Worm (Caenorhabditis elegans) whole organism, L4 larva: ENCODE results near the gene R08C7.11.
A peak's percentile ranks its signal among the peaks of the same experiment; 100 is the strongest.

ENCODE experiments used
- F49E8.2 ChIP-seq: sonication (generic microtip); optimal IDR thresholded peaks from 2 replicates; lab custom pipeline; 2016; ENCODE audit warnings: missing compliant biosample characterization, mild to moderate bottlenecking, missing genetic modification characterization, borderline replicate concordance
- R02D3.7 ChIP-seq: fragments of 150-350 bp; sonication (generic microtip); optimal IDR thresholded peaks from 3 replicates; lab custom pipeline; 2014; ENCODE audit warnings: missing biosample characterization, missing genetic modification characterization
- T20F7.1 ChIP-seq: fragments of 200-800 bp; sonication (Bioruptor generic); optimal IDR thresholded peaks from 2 replicates; lab custom pipeline; 2018; ENCODE audit warnings: mild to moderate bottlenecking, missing genetic modification characterization, missing compliant biosample characterization
- ZK337.2 ChIP-seq: fragments of 200-800 bp; sonication (Bioruptor generic); IDR thresholded peaks from 2 replicates; pipeline ENCODE4 v1.3.6; 2022; ENCODE audit warnings: missing genetic modification reagents, missing genetic modification characterization, missing compliant biosample characterization
- aly-2 ChIP-seq: sonication (generic microtip); optimal IDR thresholded peaks from 2 replicates; lab custom pipeline; 2018; ENCODE audit warnings: missing biosample characterization, missing genetic modification characterization
- arid-1 ChIP-seq: fragments of 200-800 bp; sonication (Bioruptor generic); conservative IDR thresholded peaks from 2 replicates; pipeline ENCODE4 v1.3.6; 2022; ENCODE audit warnings: missing genetic modification reagents, missing genetic modification characterization, missing compliant biosample characterization
- ces-1 ChIP-seq: fragments of 150-350 bp; sonication (generic microtip); optimal IDR thresholded peaks from 4 replicates; lab custom pipeline; 2014; ENCODE audit warnings: missing biosample characterization, missing genetic modification reagents, missing genetic modification characterization
- daf-16 ChIP-seq, 3 experiments: sonication (generic microtip); optimal IDR thresholded peaks; 2 replicates each; lab custom pipeline; 2016 to 2017; ENCODE audit warnings: missing genetic modification characterization in 3 of 3, missing genetic modification reagents in 3 of 3, mild to moderate bottlenecking in 2 of 3, missing compliant biosample characterization in 2 of 3, missing biosample characterization in 1 of 3, moderate library complexity in 1 of 3
- dmd-9 ChIP-seq: fragments of 200-800 bp; sonication (Bioruptor generic); IDR thresholded peaks from 2 replicates; pipeline ENCODE4 v1.3.6; 2022; ENCODE audit warnings: missing genetic modification reagents, missing genetic modification characterization, missing compliant biosample characterization
- dpl-1 ChIP-seq: fragments of 150-350 bp; optimal IDR thresholded peaks from 2 replicates; lab custom pipeline; 2014; ENCODE audit warnings: missing biosample characterization, missing genetic modification reagents, missing genetic modification characterization
- duxl-1 ChIP-seq: sonication (generic microtip); optimal IDR thresholded peaks from 2 replicates; lab custom pipeline; 2016; ENCODE audit warnings: mild to moderate bottlenecking, missing genetic modification characterization, moderate library complexity, missing compliant biosample characterization; ENCODE audit not compliant: poor library complexity
- fkh-10 ChIP-seq: fragments of 150-350 bp; optimal IDR thresholded peaks from 2 replicates; lab custom pipeline; 2014; ENCODE audit warnings: missing biosample characterization, missing genetic modification reagents, missing genetic modification characterization
- hlh-30 ChIP-seq: sonication (generic microtip); optimal IDR thresholded peaks from 2 replicates; lab custom pipeline; 2017; ENCODE audit warnings: antibody characterized with exemption, mild to moderate bottlenecking, missing genetic modification characterization, missing compliant biosample characterization; ENCODE audit not compliant: insufficient read depth
- hmg-1.1 ChIP-seq: fragments of 200-800 bp; sonication (Bioruptor generic); IDR thresholded peaks from 2 replicates; pipeline ENCODE4 v1.3.6; 2022; ENCODE audit warnings: missing genetic modification reagents, missing genetic modification characterization, missing compliant biosample characterization
- lin-1 ChIP-seq: fragments of 200-800 bp; sonication (Bioruptor generic); IDR thresholded peaks from 2 replicates; pipeline ENCODE4 v1.3.6; 2022; ENCODE audit warnings: missing genetic modification reagents, missing genetic modification characterization, missing compliant biosample characterization
- lin-13 ChIP-seq: fragments of 150-350 bp; optimal IDR thresholded peaks from 2 replicates; lab custom pipeline; 2014; ENCODE audit warnings: missing biosample characterization, missing genetic modification reagents, missing genetic modification characterization
- lin-39 ChIP-seq: fragments of 150-350 bp; optimal IDR thresholded peaks from 2 replicates; lab custom pipeline; 2014; ENCODE audit warnings: missing biosample characterization, missing genetic modification reagents, missing genetic modification characterization
- lir-3 ChIP-seq: sonication (generic microtip); optimal IDR thresholded peaks from 2 replicates; lab custom pipeline; 2016; ENCODE audit warnings: mild to moderate bottlenecking, missing genetic modification characterization, missing compliant biosample characterization
- mes-2 ChIP-seq: sonication (generic microtip); optimal IDR thresholded peaks from 2 replicates; lab custom pipeline; 2016; ENCODE audit warnings: missing genotype, mild to moderate bottlenecking, missing genetic modification characterization, missing compliant biosample characterization; ENCODE audit not compliant: poor library complexity, severe bottlenecking
- mxl-2 ChIP-seq: fragments of 200-800 bp; sonication (Bioruptor generic); conservative IDR thresholded peaks from 2 replicates; pipeline ENCODE4 v1.3.6; 2022; ENCODE audit warnings: missing genetic modification reagents, missing genetic modification characterization, missing compliant biosample characterization
- nhr-25 ChIP-seq: sonication (generic microtip); optimal IDR thresholded peaks from 2 replicates; lab custom pipeline; 2017; ENCODE audit warnings: missing genetic modification characterization, mild to moderate bottlenecking, missing compliant biosample characterization, antibody characterized with exemption, moderate library complexity, borderline replicate concordance; ENCODE audit not compliant: insufficient read depth
- nhr-42 ChIP-seq: fragments of 200-800 bp; sonication (Bioruptor generic); IDR thresholded peaks from 2 replicates; pipeline ENCODE4 v1.3.6; 2022; ENCODE audit warnings: missing genetic modification characterization, missing compliant biosample characterization
- nhr-48 ChIP-seq: sonication (generic microtip); optimal IDR thresholded peaks from 2 replicates; lab custom pipeline; 2016; ENCODE audit warnings: mild to moderate bottlenecking, missing genetic modification characterization, missing compliant biosample characterization
- nhr-76 ChIP-seq: fragments of 150-350 bp; optimal IDR thresholded peaks from 2 replicates; lab custom pipeline; 2014; ENCODE audit warnings: missing biosample characterization, missing genetic modification characterization
- pha-4 ChIP-seq, 2 experiments: fragments of 150-350 bp in 1 of 2; fragments of 200-800 bp in 1 of 2; sonication (Bioruptor generic) in 1 of 2; IDR thresholded peaks in 1 of 2; optimal IDR thresholded peaks in 1 of 2; 2 replicates each; pipeline versions ENCODE4 v1.3.6 to Lab custom; 2014 to 2022; ENCODE audit warnings: missing genetic modification characterization in 2 of 2, missing genetic modification reagents in 2 of 2, missing biosample characterization in 1 of 2, missing compliant biosample characterization in 1 of 2
- set-16 ChIP-seq: fragments of 200-800 bp; sonication (Bioruptor generic); IDR thresholded peaks from 2 replicates; pipeline ENCODE4 v1.3.6; 2022; ENCODE audit warnings: missing genetic modification reagents, missing genetic modification characterization, missing compliant biosample characterization
- snpc-4 ChIP-seq: fragments of 150-350 bp; optimal IDR thresholded peaks from 2 replicates; lab custom pipeline; 2014; ENCODE audit warnings: missing biosample characterization, missing genetic modification characterization
- unc-39 ChIP-seq: sonication (generic microtip); optimal IDR thresholded peaks from 2 replicates; lab custom pipeline; 2017; ENCODE audit warnings: missing biosample characterization, missing genetic modification characterization
- vab-7 ChIP-seq: fragments of 200-800 bp; sonication (Bioruptor generic); IDR thresholded peaks from 2 replicates; pipeline ENCODE4 v1.3.6; 2022; ENCODE audit warnings: missing genetic modification reagents, missing genetic modification characterization, missing compliant biosample characterization
- zag-1 ChIP-seq: fragments of 150-350 bp; optimal IDR thresholded peaks from 2 replicates; lab custom pipeline; 2014; ENCODE audit warnings: missing biosample characterization, missing genetic modification characterization
- zfp-2 ChIP-seq: sonication (generic microtip); optimal IDR thresholded peaks from 2 replicates; lab custom pipeline; 2016; ENCODE audit warnings: mild to moderate bottlenecking, missing genetic modification characterization, missing compliant biosample characterization
- ztf-7 ChIP-seq: fragments of 150-350 bp; optimal IDR thresholded peaks from 2 replicates; lab custom pipeline; 2014; ENCODE audit warnings: missing biosample characterization, missing genetic modification characterization

Gene R08C7.11

DNA sequence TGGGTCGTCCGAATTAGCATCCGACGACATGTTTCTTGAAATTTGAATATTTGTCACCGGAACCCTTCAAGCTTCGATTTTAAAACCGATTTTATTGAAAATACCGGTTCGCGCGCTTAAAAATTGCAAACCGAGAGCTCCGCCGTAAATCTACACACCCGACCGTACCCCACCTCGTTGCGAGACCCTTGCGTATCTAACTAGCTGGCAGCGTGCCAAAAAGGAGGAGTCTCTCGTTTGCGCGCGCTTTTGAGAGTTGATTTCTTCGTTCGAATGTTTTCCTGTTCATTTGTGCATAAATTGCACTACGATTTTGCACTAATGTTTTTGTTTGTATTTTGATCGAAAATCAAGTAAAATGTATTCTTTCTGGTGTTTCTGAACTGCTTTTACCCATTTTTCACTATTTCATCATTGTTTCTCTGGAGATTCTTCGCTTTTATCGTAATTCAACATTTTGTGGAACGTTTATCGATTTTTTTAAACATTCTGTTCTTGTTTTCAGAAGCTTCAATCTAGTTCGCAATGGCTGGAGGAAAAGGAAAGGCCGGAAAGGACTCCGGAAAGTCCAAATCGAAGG is 8.9 kb downstream of the R08C7.11 start, which contains the start of the genes wapl-1 and htz-1 (continued):
- TF ChIP-seq lir-3: no peak
- peak; percentile 78 for TF ChIP-seq nhr-48 (tag; lab: Kevin White, UChicago)
- no peak for TF ChIP-seq zag-1 (tag; lab: Kevin White, UChicago)
- no peak for TF ChIP-seq nhr-76
- peak; percentile 48; the same call in 1 of the 2 replicates for TF ChIP-seq lin-1
- TF ChIP-seq T20F7.1: no peak
- peak; percentile 87 for TF ChIP-seq duxl-1 (tag; lab: Kevin White, UChicago)
- TF ChIP-seq F49E8.2 (tag; lab: Kevin White, UChicago): peak; percentile 38
- no peak for TF ChIP-seq unc-39 (tag; lab: Kevin White, UChicago)
- TF ChIP-seq mxl-2 (GFP tag; lab: Robert Waterston, UW): 0 out of 2 replicates have a peak, but pooled peaks have one; percentile 13
- TF ChIP-seq hlh-30 (tag; lab: Kevin White, UChicago): peak; percentile 93
- TF ChIP-seq zfp-2: peak; percentile 97

- TF ChIP-seq pha-4 (GFP tag; IDR thresholded peaks at IDR 0.05; lab: Robert Waterston, UW) (no peak), pha-4 (tag; optimal IDR thresholded peaks at IDR 0.05; lab: Kevin White, UChicago) (no peak), set-16 (GFP tag; lab: Robert Waterston, UW) (no peak), nhr-42 (GFP tag; lab: Robert Waterston, UW) (no peak), lin-39 (tag; lab: Kevin White, UChicago) (no peak), ZK337.2 (GFP tag; lab: Robert Waterston, UW) (no peak), fkh-10 (GFP tag; lab: Kevin White, UChicago) (no peak), snpc-4 (tag; lab: Kevin White, UChicago) (no peak), R02D3.7 (tag; lab: Kevin White, UChicago) (no peak), F49E8.2 (tag; lab: Kevin White, UChicago) (no peak), aly-2 (no peak), ces-1 (GFP tag; lab: Kevin White, UChicago) (no peak), hmg-1.1 (GFP tag; lab: Robert Waterston, UW) (no peak), daf-16 (GFP tag; optimal IDR thresholded peaks at IDR 0.05; lab: Kevin White, UChicago) (no peak), daf-16 (tag; optimal IDR thresholded peaks at IDR 0.05; lab: Kevin White, UChicago) (no peak), dpl-1 (no peak)
- TF ChIP-seq, all 104 proteins: peak for 0
Observed at ce11 chrIV:4441077-4441476, 13.7 kb downstream of the R08C7.11 start, which contains the start of gene fbxb-75. Gene fbxb-75, minus strand, starts transcription at chrIV:4441177.

DNA sequence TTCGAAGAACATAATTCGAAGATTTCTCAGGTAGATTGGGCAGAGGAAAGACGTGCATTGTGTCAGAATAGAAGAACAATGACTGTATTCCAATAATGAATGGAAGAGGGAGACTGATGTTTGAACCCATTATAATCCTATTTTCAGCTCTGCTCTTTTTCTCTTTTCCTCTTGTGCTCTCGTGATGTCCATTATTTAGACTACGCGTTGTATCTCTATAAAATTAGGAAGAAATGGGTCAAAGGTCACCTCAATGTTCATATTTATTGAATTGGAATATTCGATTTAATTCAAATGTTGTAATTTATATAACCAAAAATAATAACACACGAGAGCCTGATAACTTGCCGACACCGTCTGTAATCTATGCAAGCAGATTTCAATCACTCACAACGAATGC is 15.5 kb downstream of the R08C7.11 start, which contains the start of gene fbxb-74:
Gene fbxb-74, minus strand, starts transcription at position 101 of the 400 bp plus-strand sequence.
- TF ChIP-seq arid-1 (no peak), mes-2 (tag; lab: Kevin White, UChicago) (no peak), vab-7 (no peak), duxl-1 (tag; lab: Kevin White, UChicago) (no peak)

- TF ChIP-seq dmd-9 (GFP tag; lab: Robert Waterston, UW) (no peak), lin-13 (GFP tag; lab: Kevin White, UChicago) (no peak), nhr-25 (tag; lab: Kevin White, UChicago) (no peak), ztf-7 (no peak)
Observed at ce11 chrIV:4437825-4438224, 16.9 kb downstream of the R08C7.11 start.
